Worm (Caenorhabditis elegans) whole organism, L1 larva: ENCODE measurements around the gene Y48A6C.8.

ENCODE experiments used
- egl-27 ChIP-seq, 2 experiments: fragments of 150-350 bp in 1 of 2; sonication (generic microtip); optimal IDR thresholded peaks; 3 replicates each; lab custom pipeline; 2017 to 2018; ENCODE audit warnings: missing biosample characterization in 2 of 2, missing genetic modification characterization in 2 of 2, missing genetic modification reagents in 2 of 2
- lin-39 ChIP-seq: fragments of 150-350 bp; optimal IDR thresholded peaks from 2 replicates; lab custom pipeline; 2014; ENCODE audit warnings: missing biosample characterization, missing genetic modification reagents, missing genetic modification characterization
- lsy-2 ChIP-seq, 2 experiments: fragments of 150-350 bp; optimal IDR thresholded peaks; 2 replicates each; lab custom pipeline; 2014; ENCODE audit warnings: missing biosample characterization in 2 of 2, missing genetic modification characterization in 2 of 2
- nhr-28 ChIP-seq: fragments of 150-350 bp; optimal IDR thresholded peaks from 2 replicates; lab custom pipeline; 2014; ENCODE audit warnings: missing biosample characterization, missing genetic modification characterization
- sox-4 ChIP-seq: sonication (generic microtip); optimal IDR thresholded peaks from 2 replicates; lab custom pipeline; 2016; ENCODE audit warnings: missing genetic modification characterization, missing compliant biosample characterization
- tbx-2 ChIP-seq: sonication (generic microtip); optimal IDR thresholded peaks from 2 replicates; lab custom pipeline; 2016; ENCODE audit warnings: missing genetic modification characterization, missing compliant biosample characterization
- unc-86 ChIP-seq: sonication (generic microtip); optimal IDR thresholded peaks from 2 replicates; lab custom pipeline; 2016; ENCODE audit warnings: missing genetic modification characterization, missing compliant biosample characterization

DNA sequence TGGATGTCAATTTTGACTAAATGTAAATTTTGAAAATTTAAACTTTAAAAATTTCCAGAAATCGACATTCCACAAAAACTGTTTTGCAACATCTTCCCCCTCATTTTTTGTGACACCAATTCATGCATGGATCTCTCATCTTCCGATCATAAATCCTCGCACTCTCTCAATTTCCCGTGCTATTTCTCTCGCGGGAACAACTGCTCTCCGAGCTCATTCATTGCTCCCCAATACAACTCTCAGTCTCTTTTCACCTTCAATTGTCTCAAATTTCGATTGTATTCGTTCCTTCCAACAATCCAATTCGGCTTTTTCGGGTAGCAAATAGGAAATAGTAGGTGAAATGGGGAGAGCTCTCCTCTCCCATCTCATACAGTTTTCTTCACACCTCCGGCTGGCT, 44.8 kb downstream of the Y48A6C.8 start:
- TF ChIP-seq nhr-28 (tag; lab: Kevin White, UChicago) (no peak), lin-39 (tag; lab: Kevin White, UChicago) (no peak), unc-86 (tag; lab: Kevin White, UChicago) (no peak), sox-4 (tag; lab: Kevin White, UChicago) (no peak), lsy-2 (tag; optimal IDR thresholded peaks at IDR 0.05; lab: Kevin White, UChicago) (no peak), egl-27 (tag; optimal IDR thresholded peaks at IDR 0.05; lab: Kevin White, UChicago) (no peak), tbx-2 (no peak)
